Fruit fly (Drosophila melanogaster) whole organism, embryonic: ENCODE measurements around the gene CG6652.
A peak's percentile ranks its signal among the peaks of the same experiment; 100 is the strongest.

Experiments
- Atf6 ChIP-seq: fragments of 200-800 bp; sonication (Bioruptor generic); IDR thresholded peaks from 2 replicates; pipeline ENCODE4 v1.3.6; 2022; ENCODE audit warnings: missing biosample characterization, missing genetic modification characterization
- Bgb ChIP-seq: fragments of 200-800 bp; sonication (Bioruptor generic); IDR thresholded peaks from 2 replicates; pipeline ENCODE4 v1.3.6; 2022; ENCODE audit warnings: missing biosample characterization, missing genetic modification characterization; ENCODE audit not compliant: partially characterized antibody
- CG10462 ChIP-seq: fragments of 200-800 bp; sonication (Bioruptor generic); optimal IDR thresholded peaks from 2 replicates; lab custom pipeline; 2016; ENCODE audit warnings: missing biosample characterization, missing genetic modification characterization
- CG10543 ChIP-seq: fragments of 200-800 bp; sonication (Bioruptor generic); optimal IDR thresholded peaks from 3 replicates; lab custom pipeline; 2017; ENCODE audit warnings: missing biosample characterization, mild to moderate bottlenecking, missing genetic modification characterization, moderate library complexity
- CG12104 ChIP-seq: fragments of 200-800 bp; sonication (Bioruptor generic); optimal IDR thresholded peaks from 3 replicates; lab custom pipeline; 2016; ENCODE audit warnings: missing biosample characterization, missing genetic modification characterization
- CG12769 ChIP-seq: fragments of 200-800 bp; sonication (Bioruptor generic); optimal IDR thresholded peaks from 2 replicates; lab custom pipeline; 2019; ENCODE audit warnings: missing biosample characterization, mild to moderate bottlenecking, missing genetic modification characterization, moderate library complexity
- CG13894 ChIP-seq: fragments of 200-800 bp; sonication (Bioruptor generic); optimal IDR thresholded peaks from 3 replicates; lab custom pipeline; 2018; ENCODE audit warnings: missing biosample characterization, mild to moderate bottlenecking, missing genetic modification characterization, moderate library complexity
- CG2678 ChIP-seq: fragments of 200-800 bp; sonication (Bioruptor generic); optimal IDR thresholded peaks from 3 replicates; lab custom pipeline; 2019; ENCODE audit warnings: missing biosample characterization, mild to moderate bottlenecking, missing genetic modification characterization, moderate library complexity
- CG31224 ChIP-seq: fragments of 200-800 bp; sonication (Bioruptor generic); IDR thresholded peaks from 2 replicates; pipeline ENCODE4 v1.3.6; 2022; ENCODE audit warnings: missing biosample characterization, missing genetic modification characterization
- CG31365 ChIP-seq: fragments of 200-800 bp; sonication (Bioruptor generic); optimal IDR thresholded peaks from 2 replicates; lab custom pipeline; 2018; ENCODE audit warnings: missing biosample characterization, mild to moderate bottlenecking, missing genetic modification characterization
- CG32532 ChIP-seq: fragments of 200-800 bp; sonication (Bioruptor generic); IDR thresholded peaks from 2 replicates; pipeline ENCODE4 v1.3.6; 2022; ENCODE audit warnings: missing biosample characterization, missing genetic modification characterization
- CG3726 ChIP-seq: fragments of 200-800 bp; sonication (Bioruptor generic); IDR thresholded peaks from 3 replicates; pipeline ENCODE4, ENCODE4 v1.3.6; 2022; ENCODE audit warnings: missing biosample characterization, missing genetic modification characterization
- CG6175 ChIP-seq: fragments of 200-800 bp; sonication (Bioruptor generic); IDR thresholded peaks from 3 replicates; pipeline ENCODE4 v1.3.6; 2022; ENCODE audit warnings: missing biosample characterization, missing genetic modification characterization
- CG7963 ChIP-seq: fragments of 200-800 bp; sonication (Bioruptor generic); IDR thresholded peaks from 3 replicates; pipeline ENCODE4 v1.3.6; 2022; ENCODE audit warnings: missing biosample characterization, missing genetic modification characterization; ENCODE audit not compliant: partially characterized antibody
- CG7987 ChIP-seq: fragments of 200-800 bp; sonication (Bioruptor generic); optimal IDR thresholded peaks from 2 replicates; lab custom pipeline; 2018; ENCODE audit warnings: missing biosample characterization, mild to moderate bottlenecking, missing genetic modification characterization, moderate library complexity
- CG8290 ChIP-seq, 3 experiments: fragments of 200-800 bp; sonication (Bioruptor generic); optimal IDR thresholded peaks; 2 replicates each; lab custom pipeline; 2016 to 2019; ENCODE audit warnings: missing biosample characterization in 3 of 3, missing genetic modification characterization in 3 of 3, mild to moderate bottlenecking in 2 of 3, moderate library complexity in 1 of 3
- CG8359 ChIP-seq: fragments of 200-800 bp; sonication (Bioruptor generic); optimal IDR thresholded peaks from 2 replicates; lab custom pipeline; 2017; ENCODE audit warnings: missing biosample characterization, mild to moderate bottlenecking, missing genetic modification characterization, borderline replicate concordance
- CoRest ChIP-seq: fragments of 200-800 bp; sonication (Bioruptor generic); optimal IDR thresholded peaks from 3 replicates; lab custom pipeline; 2018; ENCODE audit warnings: missing biosample characterization, mild to moderate bottlenecking, missing genetic modification characterization, moderate library complexity
- Deaf1 ChIP-seq: fragments of 200-800 bp; optimal IDR thresholded peaks from 3 replicates; lab custom pipeline; 2019; ENCODE audit warnings: missing biosample characterization, mild to moderate bottlenecking, missing genetic modification characterization, moderate library complexity
- Eip74EF ChIP-seq, 2 experiments: fragments of 200-800 bp in 1 of 2; fragments of >200 bp in 1 of 2; sonication (Bioruptor generic) in 1 of 2; optimal IDR thresholded peaks; 2 replicates each; lab custom pipeline; 2017 to 2019; ENCODE audit warnings: missing biosample characterization in 2 of 2, missing genetic modification characterization in 2 of 2, mild to moderate bottlenecking in 1 of 2, moderate library complexity in 1 of 2
- H15 ChIP-seq: fragments of 200-800 bp; sonication (Bioruptor generic); IDR thresholded peaks from 3 replicates; pipeline ENCODE4 v1.3.6; 2022; ENCODE audit warnings: missing biosample characterization, missing genetic modification characterization
- Jarid2 ChIP-seq: fragments of 200-800 bp; sonication (Bioruptor generic); optimal IDR thresholded peaks from 3 replicates; lab custom pipeline; 2017; ENCODE audit warnings: mild to moderate bottlenecking, missing biosample characterization, missing genetic modification reagents, missing genetic modification characterization
- Med ChIP-seq: fragments of 200-800 bp; sonication (Bioruptor generic); peaks from one replicate; lab custom pipeline; 2016; ENCODE audit warnings: missing biosample characterization, missing genetic modification characterization, mild to moderate bottlenecking, inconsistent platforms, moderate library complexity
- Nf-YC ChIP-seq: fragments of 200-800 bp; optimal IDR thresholded peaks from 3 replicates; lab custom pipeline; 2019; ENCODE audit warnings: missing biosample characterization, mild to moderate bottlenecking, missing genetic modification characterization, moderate library complexity
- Optix ChIP-seq: fragments of 200-800 bp; sonication (Bioruptor generic); IDR thresholded peaks from 3 replicates; pipeline ENCODE4 v1.3.6; 2022; ENCODE audit warnings: missing biosample characterization, missing genetic modification characterization
- Rfx ChIP-seq: fragments of 200-800 bp; sonication (Bioruptor generic); IDR thresholded peaks from 2 replicates; pipeline ENCODE4 v1.3.6; 2022; ENCODE audit warnings: missing biosample characterization, missing genetic modification characterization
- Sox102F ChIP-seq: fragments of 200-800 bp; sonication (Bioruptor generic); optimal IDR thresholded peaks from 2 replicates; lab custom pipeline; 2018; ENCODE audit warnings: missing biosample characterization, mild to moderate bottlenecking, missing genetic modification characterization, moderate library complexity
- Trl ChIP-seq, 3 experiments: fragments of >200 bp in 2 of 3; fragments of 200-800 bp in 1 of 3; sonication (Bioruptor generic) in 1 of 3; optimal IDR thresholded peaks; 2 replicates in 1 of 3; 3 replicates in 2 of 3; lab custom pipeline; 2016 to 2017; ENCODE audit warnings: missing biosample characterization in 1 of 3, missing genetic modification characterization in 1 of 3
- Xrp1 ChIP-seq: fragments of 200-800 bp; sonication (Bioruptor generic); IDR thresholded peaks from 2 replicates; pipeline ENCODE4 v1.3.6; 2022; ENCODE audit warnings: missing biosample characterization, missing genetic modification characterization
- caup ChIP-seq: fragments of 200-800 bp; sonication (Bioruptor generic); optimal IDR thresholded peaks from 3 replicates; lab custom pipeline; 2017; ENCODE audit warnings: missing biosample characterization, mild to moderate bottlenecking, missing genetic modification characterization, moderate library complexity; ENCODE audit not compliant: severe bottlenecking
- chif ChIP-seq, 2 experiments: fragments of 200-800 bp; sonication (Bioruptor generic); optimal IDR thresholded peaks; 3 replicates each; lab custom pipeline; 2016; ENCODE audit warnings: missing biosample characterization in 2 of 2, missing genetic modification characterization in 2 of 2
- cwo ChIP-seq: fragments of 200-800 bp; sonication (Bioruptor generic); optimal IDR thresholded peaks from 3 replicates; lab custom pipeline; 2017; ENCODE audit warnings: missing biosample characterization, missing genetic modification characterization, mild to moderate bottlenecking, moderate library complexity, missing genetic modification reagents
- ham ChIP-seq: fragments of 200-800 bp; sonication (Bioruptor generic); IDR thresholded peaks from 2 replicates; pipeline ENCODE4 v1.3.6; 2022; ENCODE audit warnings: missing biosample characterization, missing genetic modification characterization
- otp ChIP-seq: fragments of 200-800 bp; sonication (Bioruptor generic); IDR thresholded peaks from 3 replicates; pipeline ENCODE4, ENCODE4 v1.3.6; 2022; ENCODE audit warnings: missing biosample characterization, missing genetic modification characterization
- row ChIP-seq: fragments of 200-800 bp; sonication (Bioruptor generic); IDR thresholded peaks from 3 replicates; pipeline ENCODE4 v1.3.6; 2022; ENCODE audit warnings: missing biosample characterization, missing genetic modification characterization
- schlank ChIP-seq: fragments of 200-800 bp; sonication (Bioruptor generic); optimal IDR thresholded peaks from 2 replicates; lab custom pipeline; 2018; ENCODE audit warnings: missing biosample characterization, mild to moderate bottlenecking, missing genetic modification characterization
- sd ChIP-seq: fragments of 200-800 bp; sonication (Bioruptor generic); optimal IDR thresholded peaks from 3 replicates; lab custom pipeline; 2018; ENCODE audit warnings: missing biosample characterization, mild to moderate bottlenecking, missing genetic modification characterization, moderate library complexity
- sens ChIP-seq: fragments of 200-800 bp; sonication (Bioruptor generic); peaks from one replicate; lab custom pipeline; 2016; ENCODE audit warnings: missing biosample characterization, missing genetic modification characterization
- slbo ChIP-seq: fragments of 200-800 bp; sonication (Bioruptor generic); IDR thresholded peaks from 2 replicates; pipeline ENCODE4 v1.3.6; 2022; ENCODE audit warnings: missing biosample characterization, missing genetic modification characterization
- sug ChIP-seq: fragments of 200-800 bp; optimal IDR thresholded peaks from 2 replicates; lab custom pipeline; 2019; ENCODE audit warnings: missing biosample characterization, mild to moderate bottlenecking, missing genetic modification characterization, moderate library complexity

CG6652 gene

dm6 chr3L:17003251-17004171, 19.1 kb downstream of the CG6652 start (continued):
- TF ChIP-seq Sox102F (GFP tag; lab: Kevin White, UChicago) = peak; percentile 17
- no peak for TF ChIP-seq CG8290 (GFP tag; optimal IDR thresholded peaks at IDR 0.05; lab: Kevin White, UChicago)
- peak in 1 of 2 experiments; percentile 2 for TF ChIP-seq CG8290 (tag; optimal IDR thresholded peaks at IDR 0.05; lab: Kevin White, UChicago)
- TF ChIP-seq CG2678 (tag; lab: Kevin White, UChicago) = peak; percentile 8
- peak; percentile 28 for TF ChIP-seq CG12104 (GFP tag; lab: Kevin White, UChicago)
- peak; percentile 57; the same call in 1 of the 2 replicates for TF ChIP-seq Atf6 (GFP tag; lab: Robert Waterston, UW)
- no peak for TF ChIP-seq Eip74EF (GFP tag; optimal IDR thresholded peaks at IDR 0.05; lab: Kevin White, UChicago)
- TF ChIP-seq cwo (GFP tag; lab: Kevin White, UChicago) = peak; percentile 95
- peak; percentile 42 for TF ChIP-seq Med (GFP tag; lab: Kevin White, UChicago)
- TF ChIP-seq CoRest = no peak
- TF ChIP-seq CG12769 (tag; lab: Kevin White, UChicago) = peak; percentile 77
- TF ChIP-seq chif (GFP tag; optimal IDR thresholded peaks at IDR 0.05; lab: Kevin White, UChicago) = no peak
- TF ChIP-seq sd (tag; lab: Kevin White, UChicago) = peak; percentile 52
- TF ChIP-seq Xrp1 (GFP tag; lab: Robert Waterston, UW) = peak; percentile 28
- TF ChIP-seq Rfx (GFP tag; lab: Robert Waterston, UW) = peak; percentile 41; the same call in 1 of the 2 replicates
- TF ChIP-seq Trl (optimal IDR thresholded peaks at IDR 0.05; lab: Kevin White, UChicago) = peak in 1 of 2 experiments; percentile 21
- no peak for TF ChIP-seq Trl (GFP tag; optimal IDR thresholded peaks at IDR 0.05; lab: Kevin White, UChicago)
- TF ChIP-seq H15 = 0 out of 3 replicates have a peak, but pooled peaks have one; percentile 28
- TF ChIP-seq slbo = peak; percentile 56
- TF ChIP-seq row (GFP tag; lab: Robert Waterston, UW) = 0 out of 3 replicates have a peak, but pooled peaks have one; percentile 45
- TF ChIP-seq schlank (tag; lab: Kevin White, UChicago) = peak; percentile 7
- peak; percentile 33 for TF ChIP-seq CG8359 (GFP tag; lab: Kevin White, UChicago)
- no peak for TF ChIP-seq ham (GFP tag; lab: Robert Waterston, UW)
- TF ChIP-seq CG10462 = no peak
- TF ChIP-seq CG7987 (GFP tag; lab: Kevin White, UChicago) = peak; percentile 48
- no peak for TF ChIP-seq CG31365
- peak; percentile 77 for TF ChIP-seq CG13894 (tag; lab: Kevin White, UChicago)
- peak; percentile 64 for TF ChIP-seq caup (GFP tag; lab: Kevin White, UChicago)
- TF ChIP-seq CG3726 (GFP tag; lab: Robert Waterston, UW) = 0 out of 3 replicates have a peak, but pooled peaks have one; percentile 48
- TF ChIP-seq otp (GFP tag; lab: Robert Waterston, UW) = 0 out of 3 replicates have a peak, but pooled peaks have one; percentile 30
- TF ChIP-seq Jarid2 = peak; percentile 7

- no peak for TF ChIP-seq Bgb (GFP tag; lab: Robert Waterston, UW)
- 0 out of 3 replicates have a peak, but pooled peaks have one; percentile 11 for TF ChIP-seq Optix
- peak; percentile 85 for TF ChIP-seq CG10543
- 0 out of 2 replicates have a peak, but pooled peaks have one; percentile 14 for TF ChIP-seq CG32532 (GFP tag; lab: Robert Waterston, UW)
- peak; percentile 2 for TF ChIP-seq sug (tag; lab: Kevin White, UChicago)
- TF ChIP-seq CG31224 (GFP tag; lab: Robert Waterston, UW) = 0 out of 2 replicates have a peak, but pooled peaks have one; percentile 9
- peak; percentile 31 for TF ChIP-seq cwo (GFP tag; lab: Kevin White, UChicago)
- peak; percentile 52 for TF ChIP-seq Med (GFP tag; lab: Kevin White, UChicago)
- TF ChIP-seq sens (GFP tag; lab: Kevin White, UChicago) = peak; percentile 14
- peak; percentile 10 for TF ChIP-seq Nf-YC (tag; lab: Kevin White, UChicago)
- no peak for TF ChIP-seq CG6175 (GFP tag; lab: Robert Waterston, UW)
- no peak for TF ChIP-seq CG8290 (GFP tag; optimal IDR thresholded peaks at IDR 0.05; lab: Kevin White, UChicago)
- TF ChIP-seq CG8290 (tag; optimal IDR thresholded peaks at IDR 0.05; lab: Kevin White, UChicago) = peak in 1 of 2 experiments; percentile 55
- no peak for TF ChIP-seq CG7963 (GFP tag; lab: Robert Waterston, UW)
- peak; percentile 92 for TF ChIP-seq Deaf1 (tag; lab: Kevin White, UChicago)
Observed at dm6 chr3L:17002140-17002849, 20.4 kb downstream of the CG6652 start.
